Fruit fly (Drosophila melanogaster): ENCODE results near the gene ATPsynbetaL.
A peak's percentile ranks its signal among the peaks of the same experiment; 100 is the strongest.

Gene ATPsynbetaL

DNA sequence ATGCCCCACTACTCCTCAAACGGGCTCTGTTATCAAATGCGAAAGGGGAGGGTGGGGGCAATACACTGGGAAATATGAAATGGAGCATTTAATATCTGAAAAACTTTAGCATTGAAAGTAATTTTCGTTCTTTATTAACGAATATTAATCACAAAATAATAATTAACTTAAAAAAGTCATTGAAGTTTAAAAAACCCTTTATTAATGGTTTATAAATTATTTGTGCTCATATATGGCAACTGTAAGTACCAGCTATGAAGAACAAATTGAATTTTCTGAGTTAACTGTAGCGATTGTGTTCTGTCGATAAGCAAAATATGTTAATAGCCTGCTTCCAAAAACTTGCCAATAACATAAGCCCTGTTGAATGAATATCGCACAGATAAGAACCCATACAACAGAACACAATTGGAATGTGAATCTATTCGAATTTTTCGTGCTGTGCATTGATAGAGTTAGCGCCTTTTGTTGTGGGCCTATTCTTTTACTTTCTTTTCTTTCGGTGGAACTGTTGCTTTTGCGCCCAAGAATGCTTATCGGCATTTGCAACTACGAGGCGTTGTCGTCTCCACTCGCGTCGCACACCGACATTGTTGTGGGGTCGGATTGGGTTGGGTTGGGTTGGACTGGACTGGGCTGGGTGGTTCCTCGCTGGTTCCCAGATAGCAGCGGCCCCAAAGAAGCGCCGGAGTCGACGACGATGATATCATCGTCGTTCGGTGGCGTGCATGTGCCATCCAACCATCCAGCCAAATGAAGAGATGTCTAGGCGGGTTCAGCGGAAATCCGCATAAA is 36.6 kb upstream of the ATPsynbetaL start (continued):
- TF ChIP-seq CG10979 (tag; optimal IDR thresholded peaks at IDR 0.05) (peak; percentile 75), CG3847 (GFP tag; IDR thresholded peaks at IDR 0.05) (0 out of 2 replicates have a peak, but pooled peaks have one; percentile 10), CG4404 (GFP tag; IDR thresholded peaks at IDR 0.05) (no peak), tap (tag; optimal IDR thresholded peaks at IDR 0.05) (no peak), sr (GFP tag; IDR thresholded peaks at IDR 0.05) (no peak), Stat92E (GFP tag; optimal IDR thresholded peaks at IDR 0.05) (no peak), chinmo (GFP tag; IDR thresholded peaks at IDR 0.05; ENCODE audit: partially characterized antibody) (0 out of 4 replicates have a peak, but pooled peaks have one; percentile 42), CG3726 (GFP tag; IDR thresholded peaks at IDR 0.05) (0 out of 3 replicates have a peak, but pooled peaks have one; percentile 28), CG10274 (GFP tag; optimal IDR thresholded peaks at IDR 0.05) (peak; percentile 46), Oaz (GFP tag; IDR thresholded peaks at IDR 0.05) (no peak), dan (GFP tag; IDR thresholded peaks at IDR 0.05) (no peak), CG10654 (GFP tag; optimal IDR thresholded peaks at IDR 0.05) (peak; percentile 5), CG9932 (GFP tag; IDR thresholded peaks at IDR 0.05) (0 out of 2 replicates have a peak, but pooled peaks have one; percentile 31), Opbp (GFP tag; IDR thresholded peaks at IDR 0.05; ENCODE audit: partially characterized antibody) (no peak), Optix (GFP tag; IDR thresholded peaks at IDR 0.05) (no peak), ase (GFP tag; IDR thresholded peaks at IDR 0.05) (no peak), CG12744 (GFP tag; optimal IDR thresholded peaks at IDR 0.05) (no peak), Pdp1 (GFP tag; optimal IDR thresholded peaks at IDR 0.05) (no peak), CG31224 (GFP tag; IDR thresholded peaks at IDR 0.05) (no peak), Poxn (GFP tag; IDR thresholded peaks at IDR 0.05) (no peak), CG8924 (tag; optimal IDR thresholded peaks at IDR 0.05) (peak; percentile 76), Nf-YA (GFP tag; IDR thresholded peaks at IDR 0.05) (no peak), vvl (GFP tag; IDR thresholded peaks at IDR 0.05) (no peak), knrl (GFP tag; IDR thresholded peaks at IDR 0.05; ENCODE audit: partially characterized antibody) (no peak), bbx (GFP tag; IDR thresholded peaks at IDR 0.05; ENCODE audit: partially characterized antibody) (no peak), CG4854 (GFP tag; optimal IDR thresholded peaks at IDR 0.05) (no peak), ara (GFP tag; IDR thresholded peaks at IDR 0.05) (no peak), CG10321 (GFP tag; IDR thresholded peaks at IDR 0.05) (no peak), fru (optimal IDR thresholded peaks at IDR 0.05) (no peak), CG17829 (tag; optimal IDR thresholded peaks at IDR 0.05) (peak; percentile 53), CG13296 (GFP tag; optimal IDR thresholded peaks at IDR 0.05) (no peak), Rfx (GFP tag; IDR thresholded peaks at IDR 0.05) (peak; percentile 39; the same call in 1 of the 2 replicates), CG3838 (GFP tag; optimal IDR thresholded peaks at IDR 0.05) (no peak), br (optimal IDR thresholded peaks at IDR 0.05) (no peak), CG7556 (GFP tag; optimal IDR thresholded peaks at IDR 0.05) (no peak), CG13123 (GFP tag; optimal IDR thresholded peaks at IDR 0.05) (no peak), so (GFP tag; IDR thresholded peaks at IDR 0.05) (no peak), CG1233 (GFP tag; optimal IDR thresholded peaks at IDR 0.05) (peak; percentile 46), CG17568 (GFP tag; optimal IDR thresholded peaks at IDR 0.05) (no peak), gfzf (GFP tag; optimal IDR thresholded peaks at IDR 0.05) (no peak), mam (GFP tag; optimal IDR thresholded peaks at IDR 0.05) (peak; percentile 5), stwl (tag; optimal IDR thresholded peaks at IDR 0.05) (no peak), shn (GFP tag; optimal IDR thresholded peaks at IDR 0.05) (peak; percentile 11), CG18011 (GFP tag; optimal IDR thresholded peaks at IDR 0.05) (no peak), CG2875 (GFP tag; optimal IDR thresholded peaks at IDR 0.05) (peak; percentile 13), bigmax (GFP tag; optimal IDR thresholded peaks at IDR 0.05) (no peak), sd (tag; optimal IDR thresholded peaks at IDR 0.05) (peak; percentile 76), sug (tag; optimal IDR thresholded peaks at IDR 0.05) (no peak), CG13775 (GFP tag; optimal IDR thresholded peaks at IDR 0.05) (peak; percentile 54), crp (GFP tag; optimal IDR thresholded peaks at IDR 0.05) (no peak)

Measured in whole organism, embryonic.